Worm (Caenorhabditis elegans): ENCODE results near the gene H23N18.6.

Gene H23N18.6

ce11 chrV:4920690-4921152, 5.8 kb upstream of the H23N18.6 start, which contains the start of the genes C02E7.8 and srh-23:
Gene C02E7.8, minus strand, starts transcription at chrV:4920790.
Gene srh-23, plus strand, starts transcription at chrV:4921102.
- TF ChIP-seq dmd-9 (GFP tag; IDR thresholded peaks at IDR 0.05) (no peak), skn-1 (tag; optimal IDR thresholded peaks at IDR 0.05) (no peak), set-16 (GFP tag; IDR thresholded peaks at IDR 0.05) (no peak), ces-1 (GFP tag; optimal IDR thresholded peaks at IDR 0.05) (no peak), daf-16 (GFP tag; optimal IDR thresholded peaks at IDR 0.05) (no peak), daf-16 (tag; optimal IDR thresholded peaks at IDR 0.05) (no peak), zag-1 (tag; optimal IDR thresholded peaks at IDR 0.05) (no peak), fos-1 (tag; optimal IDR thresholded peaks at IDR 0.05) (no peak), mep-1 (tag; optimal IDR thresholded peaks at IDR 0.05) (no peak), cey-2 (tag; optimal IDR thresholded peaks at IDR 0.05; ENCODE audit: borderline replicate concordance, insufficient read depth) (no peak), zfp-2 (tag; optimal IDR thresholded peaks at IDR 0.05) (no peak), ZK337.2 (GFP tag; IDR thresholded peaks at IDR 0.05) (no peak), T20F7.1 (GFP tag; optimal IDR thresholded peaks at IDR 0.05) (no peak), nhr-28 (tag; optimal IDR thresholded peaks at IDR 0.05) (no peak)

DNA sequence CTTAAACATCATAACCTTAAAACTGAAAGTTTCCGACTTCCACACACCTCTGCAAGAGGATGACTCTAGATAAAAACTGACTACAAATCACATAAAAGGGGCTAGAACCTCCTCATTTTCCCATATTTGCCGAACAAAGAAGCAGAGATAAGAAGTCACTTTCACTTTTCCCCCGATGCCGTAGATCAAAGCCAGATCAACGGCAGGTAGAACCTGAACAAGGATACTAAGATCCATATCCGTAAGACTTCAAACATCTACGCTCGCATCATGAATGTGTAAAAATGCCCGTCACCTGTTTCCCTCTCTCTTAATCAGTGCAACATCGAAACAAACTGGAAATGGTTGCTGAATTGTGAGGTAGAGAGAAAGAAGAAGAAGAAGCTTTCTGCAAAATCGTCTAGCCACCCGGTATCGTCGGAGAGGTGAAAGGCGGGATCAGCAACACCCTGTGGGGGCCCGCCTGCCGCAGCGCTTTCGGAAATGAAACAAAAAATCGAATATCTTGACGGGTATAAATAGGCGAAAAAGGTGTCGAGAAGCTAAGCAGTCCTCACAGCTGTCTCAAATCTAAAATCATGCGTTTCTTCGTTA, 3.9 kb upstream of the H23N18.6 start, which contains the start of gene C02E7.6:
TSS of gene C02E7.6 (plus strand) at position 544 of the 594 bp plus-strand sequence.
- TF ChIP-seq saeg-2 (GFP tag; IDR thresholded peaks at IDR 0.05) (no peak), spr-1 (tag; optimal IDR thresholded peaks at IDR 0.05) (peak; percentile 4), egl-43 (GFP tag; IDR thresholded peaks at IDR 0.05) (no peak), ceh-20 (GFP tag; IDR thresholded peaks at IDR 0.05) (no peak), dve-1 (tag; optimal IDR thresholded peaks at IDR 0.05; ENCODE audit: insufficient read depth) (no peak), nhr-48 (tag; optimal IDR thresholded peaks at IDR 0.05) (peak; percentile 93), snpc-4 (tag; optimal IDR thresholded peaks at IDR 0.05) (no peak), nhr-237 (tag; optimal IDR thresholded peaks at IDR 0.05) (no peak), mxl-3 (GFP tag; optimal IDR thresholded peaks at IDR 0.05) (peak; percentile 43), ceh-44 (GFP tag; IDR thresholded peaks at IDR 0.05) (no peak), rbr-2 (tag; optimal IDR thresholded peaks at IDR 0.05) (no peak), hlh-11 (tag; optimal IDR thresholded peaks at IDR 0.05) (peak; percentile 69), nhr-28 (tag; optimal IDR thresholded peaks at IDR 0.05) (peak; percentile 30), nhr-111 (GFP tag; optimal IDR thresholded peaks at IDR 0.05) (no peak), nhr-10 (tag; optimal IDR thresholded peaks at IDR 0.05) (peak; percentile 48), egl-27 (tag; optimal IDR thresholded peaks at IDR 0.05) (no peak), mdl-1 (tag; optimal IDR thresholded peaks at IDR 0.05) (peak in 1 of 2 experiments; percentile 6), dmd-8 (GFP tag; IDR thresholded peaks at IDR 0.05) (no peak), F44E2.7 (GFP tag; IDR thresholded peaks at IDR 0.05) (no peak), nhr-102 (tag; optimal IDR thresholded peaks at IDR 0.05) (peak; percentile 62), cey-2 (tag; optimal IDR thresholded peaks at IDR 0.05; ENCODE audit: borderline replicate concordance, insufficient read depth) (peak; percentile 47), daf-16 (GFP tag; optimal IDR thresholded peaks at IDR 0.05) (no peak), daf-16 (tag; optimal IDR thresholded peaks at IDR 0.05) (no peak), nhr-42 (GFP tag; IDR thresholded peaks at IDR 0.05) (no peak), hmg-1.1 (GFP tag; IDR thresholded peaks at IDR 0.05) (no peak), skn-1 (tag; optimal IDR thresholded peaks at IDR 0.05) (no peak)

DNA sequence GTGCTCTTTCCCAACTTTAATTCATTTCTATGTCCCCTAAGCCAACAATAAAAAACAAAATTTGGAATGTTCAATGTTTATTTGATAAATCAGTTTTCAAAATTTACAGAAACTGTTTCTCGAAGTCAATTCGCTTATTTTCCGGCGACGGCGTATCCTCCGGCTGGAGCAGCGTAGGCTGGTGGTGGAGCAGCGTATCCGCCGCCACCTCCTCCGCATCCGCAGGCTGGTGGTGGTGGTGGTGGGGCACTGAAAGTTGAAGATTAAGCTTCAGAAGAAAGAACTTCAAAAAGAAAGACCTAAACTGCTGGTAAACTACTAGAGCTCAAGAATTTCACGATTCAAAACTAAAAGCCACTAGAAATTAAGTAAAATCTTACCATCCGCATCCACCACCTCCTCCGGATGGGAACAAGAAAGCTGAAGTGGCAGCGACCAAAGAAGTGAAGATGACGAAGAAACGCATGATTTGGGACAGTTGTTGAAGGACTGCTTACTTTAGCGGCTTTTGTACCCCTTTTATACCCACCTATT, 3.3 kb upstream of the H23N18.6 start, which contains the start of gene C02E7.7:
TSS of gene C02E7.7 (minus strand) at position 484 of the 534 bp plus-strand sequence.
- no peak for TF ChIP-seq ceh-62 (tag; optimal IDR thresholded peaks at IDR 0.05)
- peak; percentile 80 for TF ChIP-seq set-16 (GFP tag; IDR thresholded peaks at IDR 0.05)

Data from whole organism, L4 larva.